Fruit fly (Drosophila melanogaster) ovary, adult (tissue): Measurements from ENCODE around the gene prage.

ENCODE experiments used
- CG17801 ChIP-seq: fragments of 200-800 bp; optimal IDR thresholded peaks from 2 replicates; lab custom pipeline; 2019; ENCODE audit warnings: missing biosample characterization, mild to moderate bottlenecking, missing genetic modification characterization, moderate library complexity; ENCODE audit not compliant: partially characterized antibody

The prage gene

DNA sequence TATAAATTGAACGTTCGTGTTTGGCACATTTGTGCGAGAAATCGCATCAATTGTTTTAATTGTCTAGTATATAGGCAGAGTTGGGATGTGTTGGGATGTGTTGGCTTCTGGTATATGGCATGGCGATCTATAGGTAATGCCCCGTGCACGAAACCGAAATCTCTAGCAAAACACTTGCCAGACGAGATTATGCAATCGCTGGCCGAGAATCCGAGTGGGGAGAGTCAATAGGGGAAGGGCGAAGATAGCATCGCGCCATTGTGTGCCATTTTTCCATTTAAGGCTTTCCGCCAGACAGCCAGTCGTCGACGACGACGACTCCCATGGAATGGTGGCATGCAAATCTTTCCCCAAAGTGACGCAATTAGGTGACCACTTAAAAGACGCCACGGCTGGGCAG, 81.4 kb downstream of the prage start:
- no peak for TF ChIP-seq CG17801 (GFP tag; lab: Kevin White, UChicago)

DNA sequence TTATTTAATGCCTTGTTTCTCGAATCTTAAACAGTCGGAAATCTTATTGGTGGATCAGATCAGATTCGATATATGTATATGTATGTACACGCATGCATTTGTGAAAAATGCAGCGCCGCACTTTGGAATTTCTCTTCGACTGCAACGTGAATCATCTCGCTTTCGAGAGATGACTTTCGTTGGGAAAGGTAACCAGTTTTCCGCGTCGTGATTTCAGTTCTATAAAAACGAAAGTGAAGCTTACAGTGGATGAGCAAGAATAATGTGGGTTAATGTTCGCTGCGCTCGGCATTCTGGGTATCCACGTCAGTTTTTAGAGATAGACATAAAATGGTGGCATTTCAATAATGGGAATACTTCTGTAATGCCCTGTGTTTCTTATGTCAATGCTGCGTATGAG, 83.1 kb downstream of the prage start:
- no peak for TF ChIP-seq CG17801 (GFP tag; lab: Kevin White, UChicago)

DNA sequence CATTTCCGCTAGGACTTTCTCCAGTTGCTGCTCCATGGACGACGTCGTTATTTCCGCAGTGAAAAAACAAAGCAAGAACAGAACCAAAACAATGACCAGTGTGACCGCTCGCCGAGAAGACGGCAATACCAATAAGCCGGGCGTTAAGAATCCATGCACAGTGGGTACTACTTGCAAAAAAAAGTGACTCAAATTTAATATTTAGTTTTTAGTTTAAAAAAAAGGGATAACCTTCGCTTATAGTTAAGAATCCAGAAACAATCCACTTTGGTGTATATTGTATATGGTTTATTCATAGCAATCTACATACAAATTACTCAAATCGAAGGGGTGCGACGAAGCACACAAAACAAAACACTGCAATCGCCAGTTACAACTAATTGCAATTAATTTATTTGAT, 85.3 kb downstream of the prage start, which contains the start of gene Lamtor5:
Gene Lamtor5 (minus strand): TSS at position 105 of the 400 bp plus-strand sequence.
- TF ChIP-seq CG17801 (GFP tag; lab: Kevin White, UChicago), result peak; percentile 62

dm6 chrX:1861620-1862184, 88.2 kb downstream of the prage start, which contains the start of gene deltaCOP:
deltaCOP (minus strand) TSS chrX:1861790.
- peak; percentile 82 for TF ChIP-seq CG17801 (GFP tag; lab: Kevin White, UChicago)

DNA sequence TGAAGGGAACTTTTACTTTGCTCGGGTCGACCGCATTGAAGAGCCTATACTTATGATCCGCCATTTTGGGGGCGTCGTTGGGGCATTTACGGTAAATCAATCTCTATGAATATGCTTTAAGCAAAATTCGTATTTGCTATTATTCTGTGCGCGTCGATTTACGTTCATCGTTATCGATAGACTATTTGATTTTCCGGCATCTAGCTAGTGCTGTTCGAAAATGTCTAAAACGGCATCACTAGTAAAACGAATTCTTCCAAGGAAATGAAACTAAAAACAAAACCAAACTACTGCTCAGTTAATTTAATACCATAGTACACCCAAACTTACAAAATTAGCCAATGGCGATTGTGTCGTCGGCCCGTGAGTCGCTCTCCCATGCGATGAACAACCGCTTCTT, 92.2 kb downstream of the prage start, which contains the start of the genes Gcna and MED18:
Gene Gcna (minus strand): TSS at position 163 of the 400 bp plus-strand sequence.
Gene MED18 (plus strand): TSS at position 237 of the 400 bp plus-strand sequence.
- TF ChIP-seq CG17801 (GFP tag; lab: Kevin White, UChicago), result no peak

DNA sequence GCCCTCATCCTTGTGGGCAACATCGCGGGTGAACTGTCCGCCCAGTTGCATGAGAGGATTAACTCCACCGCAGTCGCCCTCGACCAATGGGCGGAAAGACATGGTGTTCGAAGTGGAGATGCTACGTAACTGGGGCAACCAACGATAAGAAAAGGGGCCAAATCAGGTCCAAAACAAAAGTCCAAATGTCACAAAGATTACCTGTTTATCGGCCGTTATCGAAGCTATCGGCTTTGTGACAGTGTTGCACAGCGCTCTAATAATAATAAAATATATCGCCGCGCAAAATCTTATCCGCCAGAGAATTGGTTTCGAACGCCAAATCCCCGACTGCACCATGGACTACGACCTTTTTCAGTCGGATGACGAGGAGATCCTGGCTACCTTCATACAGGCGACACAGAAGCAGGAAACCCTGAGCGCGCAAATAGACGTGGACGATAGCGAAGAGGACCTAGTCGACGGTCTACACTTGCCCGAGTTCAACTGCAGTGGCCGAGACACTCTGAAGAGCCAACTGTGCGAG, 95.1 kb downstream of the prage start, which contains the start of the genes CG14803 and Pex5:
Gene CG14803 (plus strand): TSS at position 285 of the 526 bp plus-strand sequence.
Gene Pex5 (minus strand): TSS at position 476 of the 526 bp plus-strand sequence.
- peak; percentile 26 for TF ChIP-seq CG17801 (GFP tag; lab: Kevin White, UChicago)

DNA sequence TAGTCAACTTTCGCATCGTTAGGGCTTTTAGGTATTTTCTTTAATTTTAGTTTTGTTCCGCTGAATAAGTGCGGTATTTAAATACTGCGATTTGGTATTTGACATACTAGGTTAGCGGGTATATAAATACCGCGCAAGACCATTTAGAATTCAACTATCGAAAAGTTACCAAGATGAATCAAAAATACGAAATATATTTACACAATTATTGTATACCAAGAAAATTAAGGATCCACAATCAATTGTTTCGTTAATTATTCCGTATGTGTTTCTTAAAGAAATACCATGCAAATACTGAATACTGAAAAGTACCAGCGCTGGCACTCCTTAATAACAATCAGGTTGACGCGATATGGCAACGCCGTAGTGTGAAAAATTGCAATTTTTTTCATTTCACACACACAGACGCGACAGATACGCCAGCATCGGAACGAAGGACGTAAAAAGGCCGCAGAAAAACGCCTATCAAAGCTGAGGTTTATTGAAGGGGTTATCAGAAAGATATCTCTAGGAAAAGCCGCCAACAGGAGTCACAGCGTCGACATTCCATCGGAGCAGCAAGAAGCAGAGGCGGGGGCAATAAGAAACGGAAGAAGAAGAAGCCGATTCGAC, 100.1 kb downstream of the prage start, which contains the start of the genes Pgam5 and Vps26:
Gene Pgam5 (minus strand): TSS at position 51 of the 612 bp plus-strand sequence.
Gene Vps26 (plus strand): TSS at position 339 of the 612 bp plus-strand sequence.
- no peak for TF ChIP-seq CG17801 (GFP tag; lab: Kevin White, UChicago)

DNA sequence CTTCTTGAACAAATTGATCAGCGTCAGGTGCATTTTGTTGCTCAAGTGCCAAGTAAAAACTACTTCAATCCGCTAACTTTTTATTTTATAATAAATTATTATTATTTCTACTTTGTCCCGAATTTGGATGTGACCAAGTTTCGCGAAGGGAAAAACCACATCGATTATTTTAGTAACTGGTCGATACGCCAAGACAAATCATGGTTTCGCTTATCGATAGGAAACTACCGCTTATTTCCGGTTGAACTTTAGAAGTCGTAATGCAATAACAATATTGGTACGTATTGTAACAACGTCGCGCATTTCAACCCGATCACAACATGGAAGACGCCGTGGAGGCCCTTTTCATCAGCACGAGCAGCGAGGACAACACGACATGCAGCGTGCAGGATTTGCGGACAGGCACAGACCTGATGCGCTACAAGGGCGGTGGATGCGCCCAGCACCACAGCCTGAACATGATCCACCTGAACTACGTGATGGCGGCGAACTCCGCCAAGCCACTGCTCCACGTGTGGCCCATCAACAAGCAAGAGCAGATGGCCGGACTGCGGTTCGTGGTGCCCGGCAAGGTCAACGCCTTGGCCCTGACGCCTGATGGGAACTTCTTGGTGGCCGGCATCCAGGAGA, 103.7 kb downstream of the prage start, which contains the start of the genes CG14817 and CG14805:
Gene CG14817 (minus strand): TSS at position 164 of the 630 bp plus-strand sequence.
Gene CG14805 (plus strand): TSS at position 211 of the 630 bp plus-strand sequence.
- TF ChIP-seq CG17801 (GFP tag; lab: Kevin White, UChicago), result peak; percentile 93

DNA sequence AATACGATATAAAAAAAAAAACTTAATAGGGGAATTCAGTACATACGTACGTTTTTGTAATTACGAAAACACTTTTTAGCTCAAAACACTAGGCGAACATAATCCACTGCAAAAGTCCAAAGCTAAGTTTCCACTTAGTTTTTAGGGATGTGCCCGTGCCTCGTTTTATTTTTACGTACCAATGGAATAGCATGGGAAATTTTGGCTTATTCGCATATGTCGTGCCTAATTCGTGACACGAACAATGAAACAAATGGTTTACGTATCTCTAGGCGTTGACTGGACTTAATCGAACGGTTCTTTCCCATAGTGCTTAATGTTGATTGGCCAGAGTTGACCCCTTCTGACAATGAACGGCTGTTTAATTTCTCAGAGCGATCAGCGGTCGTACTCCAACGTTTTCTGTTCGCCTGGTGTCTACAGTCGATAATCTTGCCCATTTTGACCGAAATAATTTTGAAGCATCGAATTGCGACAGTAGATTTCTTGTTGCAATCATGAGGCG, 106.1 kb downstream of the prage start, which contains the start of gene CG14818:
Gene CG14818 (minus strand): TSS at position 169 of the 505 bp plus-strand sequence.
- peak; percentile 61 for TF ChIP-seq CG17801 (GFP tag; lab: Kevin White, UChicago)

- TF ChIP-seq CG17801 (GFP tag; lab: Kevin White, UChicago), result peak; percentile 57
These were observed 106.6 kb downstream of the prage start, which contains the start of gene Coa8 for dm6 chrX:1880139-1880556. Coa8 (plus strand) TSS chrX:1880282.

dm6 chrX:1880779-1881178, 107.3 kb downstream of the prage start:
- no peak for TF ChIP-seq CG17801 (GFP tag; lab: Kevin White, UChicago)

dm6 chrX:1889926-1890325, 116.4 kb downstream of the prage start, which contains the start of the genes trr and mRpL16:
trr (minus strand) TSS chrX:1889950.
mRpL16 (plus strand) TSS chrX:1890256.
- peak; percentile 83 for TF ChIP-seq CG17801 (GFP tag; lab: Kevin White, UChicago)

DNA sequence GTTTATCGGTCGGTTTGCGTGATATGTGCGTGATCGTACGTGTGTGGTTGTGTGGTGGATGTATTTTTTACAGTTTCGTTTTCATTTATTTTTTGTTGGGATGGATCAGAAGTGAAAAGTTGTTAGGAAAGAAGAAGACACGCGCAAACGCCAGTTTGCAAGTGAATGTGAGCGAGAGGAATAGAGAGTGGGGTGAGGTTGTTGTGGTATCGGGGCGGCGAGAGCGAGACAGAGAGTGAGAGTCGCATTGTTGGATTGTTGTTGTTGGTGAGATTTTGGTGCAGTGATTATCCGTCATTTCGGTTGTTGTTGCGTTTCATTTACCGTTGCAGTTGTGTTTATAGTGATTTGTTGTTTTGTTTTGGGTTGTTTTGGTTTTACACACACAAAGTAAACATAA, 120.0 kb downstream of the prage start:
- no peak for TF ChIP-seq CG17801 (GFP tag; lab: Kevin White, UChicago)

- TF ChIP-seq CG17801 (GFP tag; lab: Kevin White, UChicago), result no peak
These were observed 123.9 kb downstream of the prage start for dm6 chrX:1897384-1897783.
